Worm (Caenorhabditis elegans): ENCODE results near the gene C55A6.11.

DNA sequence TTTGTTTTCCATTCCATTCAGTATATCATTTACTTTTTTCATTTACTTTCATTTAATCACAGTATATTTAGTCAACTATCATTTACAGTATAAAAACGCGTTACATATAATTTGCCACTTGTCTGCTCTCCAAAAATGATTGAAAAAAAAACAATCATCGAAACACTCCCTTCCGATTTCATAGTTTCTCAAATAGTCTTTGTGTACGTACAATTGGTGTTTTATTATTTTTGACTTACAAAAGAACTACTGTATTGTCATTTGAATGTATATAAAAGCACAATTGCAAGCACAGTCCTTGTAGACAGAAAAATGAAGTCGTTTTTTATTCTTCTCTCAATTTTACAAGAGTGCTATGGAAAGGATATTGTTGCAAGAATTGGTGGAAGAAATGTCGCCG, 45.9 kb upstream of the C55A6.11 start, which contains the start of gene nas-22:
- TF ChIP-seq fos-1 (tag; optimal IDR thresholded peaks at IDR 0.05) = no peak
- TF ChIP-seq snpc-4 (tag; optimal IDR thresholded peaks at IDR 0.05) = no peak
- no peak for TF ChIP-seq elt-1 (tag; optimal IDR thresholded peaks at IDR 0.05)
- no peak for TF ChIP-seq fkh-10 (GFP tag; optimal IDR thresholded peaks at IDR 0.05)
- TF ChIP-seq skn-1 (tag; optimal IDR thresholded peaks at IDR 0.05) = no peak
- no peak for TF ChIP-seq nfya-1 (tag; optimal IDR thresholded peaks at IDR 0.05; ENCODE audit: insufficient read depth)
- no peak for TF ChIP-seq nhr-237 (tag; optimal IDR thresholded peaks at IDR 0.05)
- no peak for TF ChIP-seq nhr-11 (tag; optimal IDR thresholded peaks at IDR 0.05)
- no peak for TF ChIP-seq tbx-2 (tag; optimal IDR thresholded peaks at IDR 0.05)
